Worm (Caenorhabditis elegans) whole organism, early embryonic: Measurements from ENCODE around the gene let-60.

Experiments
- B0310.2 ChIP-seq: sonication (generic microtip); optimal IDR thresholded peaks from 2 replicates; lab custom pipeline; 2016; ENCODE audit warnings: mild to moderate bottlenecking, missing genetic modification characterization, missing compliant biosample characterization
- F13C5.2 ChIP-seq: sonication (generic microtip); optimal IDR thresholded peaks from 2 replicates; lab custom pipeline; 2017; ENCODE audit warnings: mild to moderate bottlenecking, missing genetic modification characterization, inconsistent platforms, missing compliant biosample characterization
- aly-1 ChIP-seq: sonication (generic microtip); optimal IDR thresholded peaks from 2 replicates; lab custom pipeline; 2016; ENCODE audit warnings: missing genetic modification characterization, missing compliant biosample characterization
- ama-1 ChIP-seq: fragments of 150-350 bp; optimal IDR thresholded peaks from 2 replicates; lab custom pipeline; 2014
- ceh-13 ChIP-seq: fragments of 200-800 bp; sonication (Bioruptor generic); optimal IDR thresholded peaks from 2 replicates; lab custom pipeline; 2018; ENCODE audit warnings: mild to moderate bottlenecking, missing genetic modification characterization, missing compliant biosample characterization
- ceh-36 ChIP-seq: sonication (generic microtip); optimal IDR thresholded peaks from 2 replicates; lab custom pipeline; 2016; ENCODE audit warnings: missing genetic modification characterization, inconsistent platforms, missing compliant biosample characterization
- ets-7 ChIP-seq: sonication (generic microtip); optimal IDR thresholded peaks from 2 replicates; lab custom pipeline; 2016; ENCODE audit warnings: missing genotype, missing genetic modification characterization, missing compliant biosample characterization
- flt-1 ChIP-seq: fragments of 200-800 bp; sonication (Bioruptor generic); IDR thresholded peaks from 2 replicates; pipeline ENCODE4 v1.3.6; 2022; ENCODE audit warnings: missing genetic modification characterization, missing compliant biosample characterization
- hmbx-1 ChIP-seq: sonication (generic microtip); optimal IDR thresholded peaks from 2 replicates; lab custom pipeline; 2016; ENCODE audit warnings: mild to moderate bottlenecking, missing genetic modification characterization, missing compliant biosample characterization
- hmg-4 ChIP-seq: fragments of 200-800 bp; sonication (Bioruptor generic); optimal IDR thresholded peaks from 2 replicates; lab custom pipeline; 2018; ENCODE audit warnings: mild to moderate bottlenecking, missing genetic modification characterization, missing compliant biosample characterization
- hnd-1 ChIP-seq: sonication (generic microtip); optimal IDR thresholded peaks from 2 replicates; lab custom pipeline; 2016; ENCODE audit warnings: missing genetic modification characterization, missing compliant biosample characterization
- pes-1 ChIP-seq: fragments of 200-800 bp; sonication (Bioruptor generic); IDR thresholded peaks from 2 replicates; pipeline ENCODE4 v1.3.6; 2022; ENCODE audit warnings: missing genetic modification reagents, missing genetic modification characterization, missing compliant biosample characterization
- scrt-1 ChIP-seq: fragments of 200-800 bp; sonication (Bioruptor generic); IDR thresholded peaks from 2 replicates; pipeline ENCODE4 v1.3.6; 2022; ENCODE audit warnings: missing genetic modification characterization, missing compliant biosample characterization
- sea-1 ChIP-seq: fragments of 200-800 bp; sonication (Bioruptor generic); conservative IDR thresholded peaks from 2 replicates; pipeline ENCODE4 v1.3.6; 2022; ENCODE audit warnings: missing genetic modification characterization, missing compliant biosample characterization
- tbx-11 ChIP-seq: fragments of 200-800 bp; sonication (Bioruptor generic); IDR thresholded peaks from 2 replicates; pipeline ENCODE4 v1.3.6; 2022; ENCODE audit warnings: missing genetic modification characterization, missing compliant biosample characterization
- tbx-37 ChIP-seq: fragments of 200-800 bp; sonication (Bioruptor generic); conservative IDR thresholded peaks from 2 replicates; pipeline ENCODE4 v1.3.6; 2022; ENCODE audit warnings: missing genetic modification reagents, missing genetic modification characterization, missing compliant biosample characterization
- tra-4 ChIP-seq: sonication (generic microtip); optimal IDR thresholded peaks from 2 replicates; lab custom pipeline; 2017; ENCODE audit warnings: missing genetic modification characterization, missing compliant biosample characterization

let-60 gene

ce11 chrIV:11690988-11691387 lies at the start of gene let-60:
Gene let-60 (minus strand): TSS chrIV:11691088.
- TF ChIP-seq sea-1 (GFP tag; lab: Robert Waterston, UW) (no peak), tbx-11 (GFP tag; lab: Robert Waterston, UW) (no peak), tbx-37 (GFP tag; lab: Robert Waterston, UW) (no peak), flt-1 (GFP tag; lab: Robert Waterston, UW) (no peak), B0310.2 (tag; lab: Kevin White, UChicago) (no peak)

DNA sequence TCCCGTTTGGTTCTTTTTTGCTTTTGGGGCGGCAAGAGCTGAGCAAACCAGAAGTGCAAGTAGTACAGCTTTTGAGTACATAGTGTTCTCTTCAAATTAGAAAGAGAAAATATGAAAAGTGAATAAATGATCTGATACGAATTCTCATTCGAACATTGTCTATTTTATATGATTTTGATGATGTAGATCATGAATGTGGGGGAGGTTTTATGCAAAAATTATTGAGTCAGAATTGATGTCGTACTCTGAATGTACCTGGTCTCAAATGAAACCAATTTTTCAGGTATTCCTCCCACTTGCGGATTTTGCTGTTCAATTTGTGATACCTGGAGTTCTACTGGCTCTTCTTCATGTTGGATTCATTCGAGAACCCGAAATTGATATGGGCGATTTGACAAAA lies 49.3 kb upstream of the let-60 start, which contains the start of gene K01A6.4:
TSS of gene K01A6.4 (minus strand) at position 101 of the 400 bp plus-strand sequence.
- no peak for TF ChIP-seq tbx-11 (GFP tag; lab: Robert Waterston, UW)
- no peak for TF ChIP-seq ceh-36 (tag; lab: Kevin White, UChicago)
- no peak for TF ChIP-seq tra-4 (tag; lab: Kevin White, UChicago)
- no peak for TF ChIP-seq pes-1 (GFP tag; lab: Robert Waterston, UW)
- no peak for TF ChIP-seq ceh-13 (GFP tag; lab: Kevin White, UChicago)
- TF ChIP-seq B0310.2 (tag; lab: Kevin White, UChicago): no peak
- no peak for TF ChIP-seq hmg-4
- no peak for TF ChIP-seq aly-1 (tag; lab: Kevin White, UChicago)
- no peak for TF ChIP-seq hmbx-1 (tag; lab: Kevin White, UChicago)
- no peak for TF ChIP-seq sea-1 (GFP tag; lab: Robert Waterston, UW)
- no peak for TF ChIP-seq ama-1 (lab: Kevin White, UChicago)
- TF ChIP-seq tbx-37 (GFP tag; lab: Robert Waterston, UW): no peak
- TF ChIP-seq ets-7 (tag; lab: Kevin White, UChicago): no peak
- TF ChIP-seq flt-1 (GFP tag; lab: Robert Waterston, UW): no peak

ce11 chrIV:11738092-11738617 lies 47.3 kb upstream of the let-60 start, which contains the start of gene K01A6.7:
Gene K01A6.7 (minus strand): TSS chrIV:11738567.
- TF ChIP-seq hmg-4: no peak
- TF ChIP-seq ceh-13 (GFP tag; lab: Kevin White, UChicago): no peak
- TF ChIP-seq ceh-36 (tag; lab: Kevin White, UChicago): no peak
- no peak for TF ChIP-seq tra-4 (tag; lab: Kevin White, UChicago)
- no peak for TF ChIP-seq ama-1 (lab: Kevin White, UChicago)
- TF ChIP-seq hnd-1: no peak
- TF ChIP-seq pes-1 (GFP tag; lab: Robert Waterston, UW): no peak
- TF ChIP-seq sea-1 (GFP tag; lab: Robert Waterston, UW): no peak
- no peak for TF ChIP-seq F13C5.2 (tag; lab: Kevin White, UChicago)
- no peak for TF ChIP-seq tbx-11 (GFP tag; lab: Robert Waterston, UW)
- no peak for TF ChIP-seq ets-7 (tag; lab: Kevin White, UChicago)
- TF ChIP-seq flt-1 (GFP tag; lab: Robert Waterston, UW): no peak
- TF ChIP-seq B0310.2 (tag; lab: Kevin White, UChicago): no peak
- TF ChIP-seq scrt-1 (GFP tag; lab: Robert Waterston, UW): no peak
- no peak for TF ChIP-seq hmbx-1 (tag; lab: Kevin White, UChicago)

DNA sequence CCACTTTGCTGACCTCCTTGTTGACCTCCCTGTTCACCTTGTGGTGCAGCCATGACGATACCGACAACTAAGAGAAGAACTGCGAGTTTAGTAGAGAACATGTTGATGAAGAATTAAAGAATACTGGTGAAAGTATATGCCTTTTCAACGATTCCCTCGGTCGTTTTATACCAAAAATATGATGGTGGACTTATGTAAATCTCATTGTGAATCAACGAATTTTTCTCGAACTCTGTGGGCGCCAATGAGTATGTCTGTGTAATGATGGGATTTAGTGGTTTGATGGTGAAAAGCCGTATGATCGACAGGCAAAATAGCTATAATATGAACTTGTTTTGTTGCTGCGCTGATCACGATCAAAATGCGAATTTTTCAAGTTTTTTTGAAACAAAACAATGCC lies 46.4 kb upstream of the let-60 start, which contains the start of gene K01A6.8:
TSS of gene K01A6.8 (minus strand) at position 101 of the 400 bp plus-strand sequence.
- no peak for TF ChIP-seq B0310.2 (tag; lab: Kevin White, UChicago)
- TF ChIP-seq ceh-13 (GFP tag; lab: Kevin White, UChicago): no peak
- TF ChIP-seq sea-1 (GFP tag; lab: Robert Waterston, UW): no peak
- TF ChIP-seq tbx-37 (GFP tag; lab: Robert Waterston, UW): no peak
- no peak for TF ChIP-seq aly-1 (tag; lab: Kevin White, UChicago)
- no peak for TF ChIP-seq tra-4 (tag; lab: Kevin White, UChicago)
- no peak for TF ChIP-seq hmg-4
- no peak for TF ChIP-seq tbx-11 (GFP tag; lab: Robert Waterston, UW)
- TF ChIP-seq pes-1 (GFP tag; lab: Robert Waterston, UW): no peak
- TF ChIP-seq hmbx-1 (tag; lab: Kevin White, UChicago): no peak
- TF ChIP-seq flt-1 (GFP tag; lab: Robert Waterston, UW): no peak

DNA sequence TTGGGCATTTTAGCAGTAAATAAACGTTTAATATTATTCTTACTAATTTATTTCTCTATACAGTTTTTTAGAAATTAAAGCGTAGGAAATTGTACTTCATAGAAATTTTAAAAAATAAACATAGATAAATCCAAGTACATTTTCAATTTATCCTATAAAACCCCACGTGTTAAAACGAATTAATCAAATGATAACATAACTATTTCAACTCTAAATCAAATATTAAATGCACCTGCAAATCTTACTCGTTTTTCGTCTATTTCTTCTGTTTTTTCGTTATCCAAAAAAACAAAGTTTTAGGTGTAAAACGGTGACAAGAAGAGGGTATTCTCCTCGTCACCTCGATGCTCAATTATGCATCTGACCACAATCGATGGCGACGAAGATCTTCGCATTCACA lies 44.1 kb upstream of the let-60 start, which contains the start of gene K01A6.6:
TSS of gene K01A6.6 (plus strand) at position 301 of the 400 bp plus-strand sequence.
- TF ChIP-seq hmg-4 (no peak), B0310.2 (tag; lab: Kevin White, UChicago) (no peak), ama-1 (lab: Kevin White, UChicago) (no peak), hnd-1 (no peak), flt-1 (GFP tag; lab: Robert Waterston, UW) (no peak), tra-4 (tag; lab: Kevin White, UChicago) (no peak), F13C5.2 (tag; lab: Kevin White, UChicago) (no peak), tbx-11 (GFP tag; lab: Robert Waterston, UW) (no peak), aly-1 (tag; lab: Kevin White, UChicago) (no peak), tbx-37 (GFP tag; lab: Robert Waterston, UW) (no peak), hmbx-1 (tag; lab: Kevin White, UChicago) (no peak), ceh-13 (GFP tag; lab: Kevin White, UChicago) (no peak), ets-7 (tag; lab: Kevin White, UChicago) (no peak), sea-1 (GFP tag; lab: Robert Waterston, UW) (no peak), ceh-36 (tag; lab: Kevin White, UChicago) (no peak), scrt-1 (GFP tag; lab: Robert Waterston, UW) (no peak)

DNA sequence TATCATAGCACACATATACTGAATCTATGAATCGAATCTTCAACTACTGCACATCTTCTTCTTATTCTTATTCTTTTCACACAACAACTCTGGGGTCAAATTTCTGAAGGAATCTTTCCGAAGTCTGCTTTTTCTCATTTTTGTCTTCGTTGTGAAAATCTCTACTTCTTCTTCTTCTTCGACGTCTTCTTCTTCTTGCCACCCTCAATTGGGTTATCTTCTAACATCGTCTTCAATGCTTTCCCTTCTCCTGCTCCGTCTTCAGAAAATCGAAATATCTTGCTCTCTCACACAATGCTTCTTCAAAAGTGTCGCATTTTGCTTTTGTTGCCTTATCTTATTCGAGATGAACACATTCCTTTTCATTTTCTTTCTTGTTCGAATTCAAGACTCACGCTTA lies 32.4 kb upstream of the let-60 start:
- TF ChIP-seq sea-1 (GFP tag; lab: Robert Waterston, UW) (no peak), tbx-37 (GFP tag; lab: Robert Waterston, UW) (no peak), hnd-1 (no peak), ceh-13 (GFP tag; lab: Kevin White, UChicago) (no peak), scrt-1 (GFP tag; lab: Robert Waterston, UW) (no peak), F13C5.2 (tag; lab: Kevin White, UChicago) (no peak), ama-1 (lab: Kevin White, UChicago) (no peak), aly-1 (tag; lab: Kevin White, UChicago) (no peak), pes-1 (GFP tag; lab: Robert Waterston, UW) (no peak), flt-1 (GFP tag; lab: Robert Waterston, UW) (no peak), hmg-4 (no peak), tbx-11 (GFP tag; lab: Robert Waterston, UW) (no peak), hmbx-1 (tag; lab: Kevin White, UChicago) (no peak), tra-4 (tag; lab: Kevin White, UChicago) (no peak), B0310.2 (tag; lab: Kevin White, UChicago) (no peak), ets-7 (tag; lab: Kevin White, UChicago) (no peak), ceh-36 (tag; lab: Kevin White, UChicago) (no peak)
